Worm (Caenorhabditis elegans) whole organism, L1 larva: ENCODE results near the gene F53F8.4.

Experiments used
- C16A3.4 ChIP-seq: fragments of 150-350 bp; optimal IDR thresholded peaks from 2 replicates; lab custom pipeline; 2014; ENCODE audit warnings: missing biosample characterization, missing genetic modification characterization
- blmp-1 ChIP-seq: fragments of 150-350 bp; optimal IDR thresholded peaks from 2 replicates; lab custom pipeline; 2014; ENCODE audit warnings: missing biosample characterization, missing genetic modification characterization
- ceh-8 ChIP-seq: fragments of 200-800 bp; sonication (Bioruptor generic); optimal IDR thresholded peaks from 2 replicates; lab custom pipeline; 2018; ENCODE audit warnings: mild to moderate bottlenecking, missing genetic modification characterization, moderate library complexity, missing compliant biosample characterization
- ceh-82 ChIP-seq, 3 experiments: fragments of 150-350 bp in 1 of 3; sonication (generic microtip) in 2 of 3; optimal IDR thresholded peaks; 2 replicates each; lab custom pipeline; 2014 to 2017; ENCODE audit warnings: missing biosample characterization in 3 of 3, missing genetic modification characterization in 3 of 3
- dpl-1 ChIP-seq, 3 experiments: fragments of 150-350 bp in 2 of 3; sonication (generic microtip) in 1 of 3; optimal IDR thresholded peaks; 2 replicates each; lab custom pipeline; 2014 to 2017; ENCODE audit warnings: missing biosample characterization in 3 of 3, missing genetic modification characterization in 3 of 3, missing genetic modification reagents in 3 of 3
- dsc-1 ChIP-seq: sonication (generic microtip); optimal IDR thresholded peaks from 2 replicates; lab custom pipeline; 2016; ENCODE audit warnings: mild to moderate bottlenecking, missing genetic modification characterization, missing compliant biosample characterization
- efl-1 ChIP-seq, 4 experiments: fragments of 150-350 bp; optimal IDR thresholded peaks in 3 of 4; peaks in 1 of 4; 1 replicate in 1 of 4; 2 replicates in 3 of 4; lab custom pipeline; 2014; ENCODE audit warnings: missing biosample characterization in 2 of 4, missing genetic modification characterization in 2 of 4, missing genetic modification reagents in 2 of 4
- egl-27 ChIP-seq, 2 experiments: fragments of 150-350 bp in 1 of 2; sonication (generic microtip); optimal IDR thresholded peaks; 3 replicates each; lab custom pipeline; 2017 to 2018; ENCODE audit warnings: missing biosample characterization in 2 of 2, missing genetic modification characterization in 2 of 2, missing genetic modification reagents in 2 of 2
- elt-3 ChIP-seq, 6 experiments: fragments of 150-350 bp in 1 of 6; sonication (generic microtip); optimal IDR thresholded peaks; 2 replicates each; lab custom pipeline; 2017 to 2018; ENCODE audit warnings: missing biosample characterization in 6 of 6, missing genetic modification characterization in 6 of 6, inconsistent platforms in 1 of 6
- fkh-8 ChIP-seq: sonication (generic microtip); optimal IDR thresholded peaks from 2 replicates; lab custom pipeline; 2016; ENCODE audit warnings: mild to moderate bottlenecking, missing genetic modification characterization, missing compliant biosample characterization
- fos-1 ChIP-seq: fragments of 150-350 bp; optimal IDR thresholded peaks from 2 replicates; lab custom pipeline; 2014; ENCODE audit warnings: missing biosample characterization, missing genetic modification characterization
- grh-1 ChIP-seq: fragments of 200-800 bp; sonication (Bioruptor generic); IDR thresholded peaks from 2 replicates; pipeline ENCODE4 v1.3.6; 2022; ENCODE audit warnings: missing genetic modification reagents, missing genetic modification characterization, missing compliant biosample characterization
- hlh-4 ChIP-seq: sonication (generic microtip); optimal IDR thresholded peaks from 2 replicates; lab custom pipeline; 2016; ENCODE audit warnings: mild to moderate bottlenecking, missing genetic modification characterization, missing compliant biosample characterization
- hpl-2 ChIP-seq: fragments of 150-350 bp; optimal IDR thresholded peaks from 2 replicates; lab custom pipeline; 2014; ENCODE audit warnings: missing biosample characterization, missing genetic modification reagents, missing genetic modification characterization
- lin-13 ChIP-seq: fragments of 150-350 bp; optimal IDR thresholded peaks from 2 replicates; lab custom pipeline; 2014; ENCODE audit warnings: missing biosample characterization, missing genetic modification reagents, missing genetic modification characterization
- lin-14 ChIP-seq: fragments of 200-800 bp; sonication (Bioruptor generic); optimal IDR thresholded peaks from 2 replicates; lab custom pipeline; 2018; ENCODE audit warnings: mild to moderate bottlenecking, missing genetic modification characterization, moderate library complexity, missing compliant biosample characterization
- lin-35 ChIP-seq, 2 experiments: fragments of 150-350 bp; optimal IDR thresholded peaks; 2 replicates each; lab custom pipeline; 2014; ENCODE audit warnings: missing biosample characterization in 2 of 2, missing genetic modification characterization in 2 of 2, missing genetic modification reagents in 2 of 2
- lir-3 ChIP-seq: sonication (generic microtip); optimal IDR thresholded peaks from 2 replicates; lab custom pipeline; 2016; ENCODE audit warnings: mild to moderate bottlenecking, missing genetic modification characterization, moderate library complexity, missing compliant biosample characterization; ENCODE audit not compliant: poor library complexity
- lsy-2 ChIP-seq, 2 experiments: fragments of 150-350 bp; optimal IDR thresholded peaks; 2 replicates each; lab custom pipeline; 2014; ENCODE audit warnings: missing biosample characterization in 2 of 2, missing genetic modification characterization in 2 of 2
- mdl-1 ChIP-seq, 2 experiments: fragments of 150-350 bp; optimal IDR thresholded peaks; 2 replicates each; lab custom pipeline; 2014 to 2017; ENCODE audit warnings: missing biosample characterization in 2 of 2, missing genetic modification characterization in 2 of 2, inconsistent platforms in 1 of 2
- mep-1 ChIP-seq: fragments of 150-350 bp; optimal IDR thresholded peaks from 2 replicates; lab custom pipeline; 2014; ENCODE audit warnings: missing biosample characterization, missing genetic modification characterization
- nhr-19 ChIP-seq: fragments of 200-800 bp; sonication (Bioruptor generic); conservative IDR thresholded peaks from 2 replicates; pipeline ENCODE4 v1.3.6; 2022; ENCODE audit warnings: missing genetic modification characterization, missing compliant biosample characterization
- nhr-20 ChIP-seq: sonication (generic microtip); optimal IDR thresholded peaks from 2 replicates; lab custom pipeline; 2016; ENCODE audit warnings: mild to moderate bottlenecking, missing genetic modification characterization, missing compliant biosample characterization
- nhr-47 ChIP-seq: sonication (generic microtip); optimal IDR thresholded peaks from 2 replicates; lab custom pipeline; 2016; ENCODE audit warnings: mild to moderate bottlenecking, missing genetic modification characterization, moderate library complexity, missing compliant biosample characterization
- nhr-71 ChIP-seq: sonication (generic microtip); optimal IDR thresholded peaks from 2 replicates; lab custom pipeline; 2016; ENCODE audit warnings: mild to moderate bottlenecking, missing genetic modification characterization, moderate library complexity, missing compliant biosample characterization
- nhr-85 ChIP-seq: sonication (generic microtip); peaks from one replicate; lab custom pipeline; 2016; ENCODE audit warnings: missing genetic modification characterization, inconsistent platforms, missing compliant biosample characterization
- pag-3 ChIP-seq: sonication (generic microtip); optimal IDR thresholded peaks from 2 replicates; lab custom pipeline; 2017; ENCODE audit warnings: missing genetic modification characterization, mild to moderate bottlenecking, missing compliant biosample characterization, antibody characterized with exemption, borderline replicate concordance; ENCODE audit not compliant: insufficient read depth
- rnt-1 ChIP-seq: sonication (generic microtip); optimal IDR thresholded peaks from 2 replicates; lab custom pipeline; 2016; ENCODE audit warnings: mild to moderate bottlenecking, missing genetic modification characterization, moderate library complexity, missing compliant biosample characterization
- skn-1 ChIP-seq: fragments of 150-350 bp; optimal IDR thresholded peaks from 2 replicates; lab custom pipeline; 2014; ENCODE audit warnings: missing biosample characterization, missing genetic modification characterization
- snpc-4 ChIP-seq: fragments of 150-350 bp; optimal IDR thresholded peaks from 2 replicates; lab custom pipeline; 2014; ENCODE audit warnings: missing biosample characterization, missing genetic modification characterization
- snu-23 ChIP-seq: sonication (generic microtip); optimal IDR thresholded peaks from 2 replicates; lab custom pipeline; 2016; ENCODE audit warnings: missing genetic modification characterization, missing compliant biosample characterization
- sptf-1 ChIP-seq: fragments of 150-350 bp; optimal IDR thresholded peaks from 2 replicates; lab custom pipeline; 2014; ENCODE audit warnings: missing biosample characterization, missing genetic modification characterization
- swsn-7 ChIP-seq: sonication (generic microtip); optimal IDR thresholded peaks from 2 replicates; lab custom pipeline; 2016; ENCODE audit warnings: missing genetic modification characterization, missing compliant biosample characterization
- tbx-2 ChIP-seq: sonication (generic microtip); optimal IDR thresholded peaks from 2 replicates; lab custom pipeline; 2016; ENCODE audit warnings: missing genetic modification characterization, missing compliant biosample characterization
- unc-86 ChIP-seq: sonication (generic microtip); optimal IDR thresholded peaks from 2 replicates; lab custom pipeline; 2016; ENCODE audit warnings: missing genetic modification characterization, missing compliant biosample characterization
- unc-98 ChIP-seq: fragments of 200-800 bp; sonication (Bioruptor generic); IDR thresholded peaks from 2 replicates; pipeline ENCODE4 v1.3.6; 2022; ENCODE audit warnings: missing genetic modification characterization, missing compliant biosample characterization
- xbp-1 ChIP-seq: sonication (generic microtip); optimal IDR thresholded peaks from 2 replicates; lab custom pipeline; 2016; ENCODE audit warnings: missing genetic modification characterization, missing compliant biosample characterization
- zip-4 ChIP-seq: fragments of 200-800 bp; sonication (Bioruptor generic); optimal IDR thresholded peaks from 2 replicates; lab custom pipeline; 2018; ENCODE audit warnings: mild to moderate bottlenecking, missing genetic modification characterization, moderate library complexity, missing compliant biosample characterization
- ztf-4 ChIP-seq: fragments of 150-350 bp; optimal IDR thresholded peaks from 2 replicates; lab custom pipeline; 2014; ENCODE audit warnings: missing biosample characterization, missing genetic modification characterization

Gene F53F8.4

ce11 chrV:20713620-20714019 is 22.1 kb upstream of the F53F8.4 start, which contains the start of gene Y44A6C.1:
Gene Y44A6C.1 (plus strand): TSS chrV:20713920.
- peak; percentile 22 for TF ChIP-seq nhr-71 (tag; lab: Kevin White, UChicago)
- TF ChIP-seq dsc-1 (tag; lab: Kevin White, UChicago) = no peak

ce11 chrV:20712994-20713326 is 21.5 kb upstream of the F53F8.4 start:
- TF ChIP-seq snpc-4 (tag; lab: Kevin White, UChicago) (no peak), mep-1 (tag; lab: Kevin White, UChicago) (peak; percentile 24), nhr-20 (tag; lab: Kevin White, UChicago) (peak; percentile 59), grh-1 (no peak), fos-1 (tag; lab: Kevin White, UChicago) (peak; percentile 8), fkh-8 (tag; lab: Kevin White, UChicago) (peak; percentile 3), blmp-1 (tag; lab: Kevin White, UChicago) (peak; percentile 56), nhr-19 (GFP tag; lab: Robert Waterston, UW) (peak; percentile 56), zip-4 (GFP tag; lab: Kevin White, UChicago) (no peak), C16A3.4 (tag; lab: Kevin White, UChicago) (peak; percentile 30), rnt-1 (peak; percentile 70), xbp-1 (tag; lab: Kevin White, UChicago) (peak; percentile 50), nhr-71 (tag; lab: Kevin White, UChicago) (peak; percentile 84), pag-3 (tag; lab: Kevin White, UChicago) (peak; percentile 9), hpl-2 (GFP tag; lab: Kevin White, UChicago) (no peak), swsn-7 (peak; percentile 36), dsc-1 (tag; lab: Kevin White, UChicago) (peak; percentile 46), dpl-1 (GFP tag; optimal IDR thresholded peaks at IDR 0.05; lab: Kevin White, UChicago) (peak; percentile 35 to 80 (median 42)), ceh-82 (tag; optimal IDR thresholded peaks at IDR 0.05; lab: Kevin White, UChicago) (peak in 1 of 3 experiments; percentile 24), lin-14 (GFP tag; lab: Kevin White, UChicago) (peak; percentile 83), hlh-4 (tag; lab: Kevin White, UChicago) (no peak), unc-86 (peak; percentile 13), skn-1 (tag; lab: Kevin White, UChicago) (peak; percentile 41), lir-3 (peak; percentile 51), tbx-2 (tag; lab: Kevin White, UChicago) (peak; percentile 11), nhr-85 (tag; lab: Kevin White, UChicago) (peak; percentile 54), snu-23 (peak; percentile 71), elt-3 (tag; optimal IDR thresholded peaks at IDR 0.05; lab: Kevin White, UChicago) (no peak), mdl-1 (tag; optimal IDR thresholded peaks at IDR 0.05; lab: Kevin White, UChicago) (peak; percentile 27 to 89), egl-27 (tag; optimal IDR thresholded peaks at IDR 0.05; lab: Kevin White, UChicago) (no peak), efl-1 (optimal IDR thresholded peaks at IDR 0.05; lab: Kevin White, UChicago) (peak; percentile 21 to 77), efl-1 (GFP tag; optimal IDR thresholded peaks at IDR 0.05 in 1 of 2; lab: Kevin White, UChicago) (peak; percentile 80 to 96), ztf-4 (tag; lab: Kevin White, UChicago) (peak; percentile 74), lin-35 (GFP tag; optimal IDR thresholded peaks at IDR 0.05; lab: Kevin White, UChicago) (peak; percentile 61 to 76), ceh-8 (GFP tag; lab: Kevin White, UChicago) (no peak), sptf-1 (tag; lab: Kevin White, UChicago) (no peak), unc-98 (GFP tag; lab: Robert Waterston, UW) (no peak), lin-13 (GFP tag; lab: Kevin White, UChicago) (peak; percentile 59), lsy-2 (tag; optimal IDR thresholded peaks at IDR 0.05; lab: Kevin White, UChicago) (peak; percentile 32 to 47), nhr-47 (peak; percentile 45)
